Worm (Caenorhabditis elegans) whole organism, mixed stage, embryonic: ENCODE measurements around the gene clp-9.

Experiments used
- blmp-1 ChIP-seq: fragments of 150-350 bp; optimal IDR thresholded peaks from 2 replicates; lab custom pipeline; 2014; ENCODE audit warnings: missing biosample characterization, missing genetic modification characterization
- ceh-39 ChIP-seq: fragments of 150-350 bp; optimal IDR thresholded peaks from 2 replicates; lab custom pipeline; 2014; ENCODE audit warnings: missing biosample characterization, missing genetic modification characterization
- drap-1 ChIP-seq: fragments of 200-800 bp; sonication (Bioruptor generic); optimal IDR thresholded peaks from 3 replicates; lab custom pipeline; 2018; ENCODE audit warnings: mild to moderate bottlenecking, missing genetic modification characterization, missing compliant biosample characterization
- mab-5 ChIP-seq: fragments of 150-350 bp; optimal IDR thresholded peaks from 2 replicates; lab custom pipeline; 2014; ENCODE audit warnings: missing biosample characterization, missing genetic modification characterization
- nhr-237 ChIP-seq: fragments of 150-350 bp; optimal IDR thresholded peaks from 2 replicates; lab custom pipeline; 2014; ENCODE audit warnings: missing biosample characterization, missing genetic modification characterization
- pha-4 ChIP-seq: fragments of 150-350 bp; optimal IDR thresholded peaks from 2 replicates; lab custom pipeline; 2018; ENCODE audit warnings: missing biosample characterization, missing genetic modification reagents, missing genetic modification characterization
- sem-2 ChIP-seq: fragments of 200-800 bp; sonication (Bioruptor generic); optimal IDR thresholded peaks from 2 replicates; lab custom pipeline; 2018; ENCODE audit warnings: mild to moderate bottlenecking, missing genetic modification characterization, missing compliant biosample characterization
- unc-39 ChIP-seq: fragments of 150-350 bp; optimal IDR thresholded peaks from 2 replicates; lab custom pipeline; 2014; ENCODE audit warnings: missing biosample characterization, missing genetic modification characterization
- unc-62 ChIP-seq: fragments of 150-350 bp; optimal IDR thresholded peaks from 2 replicates; lab custom pipeline; 2014; ENCODE audit warnings: missing biosample characterization, missing genetic modification reagents, missing genetic modification characterization
- ztf-11 ChIP-seq: fragments of 150-350 bp; optimal IDR thresholded peaks from 2 replicates; lab custom pipeline; 2014; ENCODE audit warnings: missing biosample characterization, missing genetic modification characterization

- TF ChIP-seq pha-4 (tag; lab: Kevin White, UChicago) (no peak), unc-39 (tag; lab: Kevin White, UChicago) (no peak), ceh-39 (tag; lab: Kevin White, UChicago) (no peak), sem-2 (GFP tag; lab: Kevin White, UChicago) (no peak), drap-1 (no peak), nhr-237 (tag; lab: Kevin White, UChicago) (no peak), blmp-1 (tag; lab: Kevin White, UChicago) (no peak), ztf-11 (tag; lab: Kevin White, UChicago) (no peak), unc-62 (GFP tag; lab: Kevin White, UChicago) (no peak), mab-5 (no peak)
Observed at ce11 chrV:9879867-9880266, 5.9 kb downstream of the clp-9 start, which contains the start of gene sdz-31.
